Worm (Caenorhabditis elegans) whole organism, L2 larva: Measurements from ENCODE around the gene sun-1.

Source experiments
- ZK546.5 ChIP-seq: sonication (generic microtip); optimal IDR thresholded peaks from 2 replicates; lab custom pipeline; 2017; ENCODE audit warnings: missing biosample characterization, missing genetic modification characterization
- ama-1 ChIP-seq: fragments of 150-350 bp; optimal IDR thresholded peaks from 2 replicates; lab custom pipeline; 2018; ENCODE audit warnings: inconsistent platforms
- dmd-4 ChIP-seq: sonication (generic microtip); optimal IDR thresholded peaks from 2 replicates; lab custom pipeline; 2017; ENCODE audit warnings: missing biosample characterization, missing genetic modification characterization
- elt-1 ChIP-seq: fragments of 150-350 bp; optimal IDR thresholded peaks from 2 replicates; lab custom pipeline; 2014; ENCODE audit warnings: missing biosample characterization, missing genetic modification characterization
- gmeb-1 ChIP-seq: fragments of 150-350 bp; optimal IDR thresholded peaks from 2 replicates; lab custom pipeline; 2014; ENCODE audit warnings: missing biosample characterization, missing genetic modification characterization
- lin-13 ChIP-seq: fragments of 150-350 bp; optimal IDR thresholded peaks from 2 replicates; lab custom pipeline; 2014; ENCODE audit warnings: missing biosample characterization, missing genetic modification reagents, missing genetic modification characterization
- lin-39 ChIP-seq: fragments of 150-350 bp; optimal IDR thresholded peaks from 2 replicates; lab custom pipeline; 2014; ENCODE audit warnings: missing biosample characterization, missing genetic modification reagents, missing genetic modification characterization
- nhr-25 ChIP-seq: fragments of 150-350 bp; sonication (generic microtip); optimal IDR thresholded peaks from 3 replicates; lab custom pipeline; 2014; ENCODE audit warnings: missing biosample characterization, missing genetic modification characterization
- sem-4 ChIP-seq: fragments of 150-350 bp; optimal IDR thresholded peaks from 2 replicates; lab custom pipeline; 2014; ENCODE audit warnings: missing biosample characterization, missing genetic modification reagents, missing genetic modification characterization
- sma-9 ChIP-seq, 2 experiments: fragments of 150-350 bp in 1 of 2; sonication (generic microtip) in 1 of 2; optimal IDR thresholded peaks; 2 replicates each; lab custom pipeline; 2014 to 2016; ENCODE audit warnings: missing genetic modification characterization in 2 of 2, mild to moderate bottlenecking in 1 of 2, missing biosample characterization in 1 of 2, missing compliant biosample characterization in 1 of 2, missing genetic modification reagents in 1 of 2, moderate library complexity in 1 of 2
- unc-39 ChIP-seq: fragments of 150-350 bp; optimal IDR thresholded peaks from 2 replicates; lab custom pipeline; 2014; ENCODE audit warnings: missing biosample characterization, missing genetic modification characterization
- unc-62 ChIP-seq: fragments of 150-350 bp; optimal IDR thresholded peaks from 2 replicates; lab custom pipeline; 2014; ENCODE audit warnings: missing biosample characterization, missing genetic modification reagents, missing genetic modification characterization

DNA sequence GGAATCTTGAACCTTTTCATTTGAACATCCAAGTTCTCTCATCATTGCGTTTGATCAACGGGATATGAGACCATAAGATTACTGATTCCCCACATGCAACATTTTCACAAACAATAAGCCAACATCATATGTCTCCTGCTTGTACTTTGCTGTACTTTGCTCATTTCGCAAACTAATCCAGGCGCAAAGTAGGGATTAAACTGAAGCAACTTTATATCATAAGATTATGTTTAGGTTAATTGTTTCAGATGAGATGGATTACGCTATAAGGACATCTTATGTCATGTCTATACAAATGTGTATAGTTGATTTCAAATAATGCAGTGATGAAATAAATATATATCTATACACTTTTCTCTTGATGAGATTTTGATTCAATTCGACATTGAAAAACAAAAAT lies 36.2 kb upstream of the sun-1 start:
- no peak for TF ChIP-seq nhr-25
- no peak for TF ChIP-seq sma-9 (GFP tag; optimal IDR thresholded peaks at IDR 0.05; lab: Kevin White, UChicago)
- no peak for TF ChIP-seq sma-9 (tag; optimal IDR thresholded peaks at IDR 0.05; lab: Kevin White, UChicago)
- TF ChIP-seq lin-13 (GFP tag; lab: Kevin White, UChicago) = no peak
- TF ChIP-seq dmd-4 (tag; lab: Kevin White, UChicago) = no peak
- no peak for TF ChIP-seq sem-4 (tag; lab: Kevin White, UChicago)
- TF ChIP-seq unc-39 = no peak
- TF ChIP-seq lin-39 = no peak
- no peak for TF ChIP-seq unc-62 (GFP tag; lab: Kevin White, UChicago)
- TF ChIP-seq ama-1 (lab: Kevin White, UChicago) = no peak
- TF ChIP-seq gmeb-1 (tag; lab: Kevin White, UChicago) = no peak
- TF ChIP-seq elt-1 (tag; lab: Kevin White, UChicago) = no peak
- no peak for TF ChIP-seq ZK546.5 (tag; lab: Kevin White, UChicago)
